Fruit fly (Drosophila melanogaster) whole organism, embryonic: ENCODE measurements around the gene VhaM9.7-c.
A peak's percentile ranks its signal among the peaks of the same experiment; 100 is the strongest.

Source experiments
- Bdp1 ChIP-seq: fragments of 200-800 bp; sonication (Bioruptor generic); optimal IDR thresholded peaks from 3 replicates; lab custom pipeline; 2016; ENCODE audit warnings: missing biosample characterization, missing genetic modification characterization
- C15 ChIP-seq: fragments of 200-800 bp; sonication (Bioruptor generic); IDR thresholded peaks from 3 replicates; pipeline ENCODE4 v1.3.6; 2022; ENCODE audit warnings: missing biosample characterization, missing genetic modification characterization
- CG10147 ChIP-seq: fragments of 200-800 bp; sonication (Bioruptor generic); optimal IDR thresholded peaks from 2 replicates; lab custom pipeline; 2019; ENCODE audit warnings: missing biosample characterization, mild to moderate bottlenecking, missing genetic modification characterization, moderate library complexity
- CG10366 ChIP-seq: fragments of 200-800 bp; sonication (Bioruptor generic); IDR thresholded peaks from 2 replicates; pipeline ENCODE4 v1.3.6; 2022; ENCODE audit warnings: missing biosample characterization, missing genetic modification characterization
- CG11695 ChIP-seq: fragments of 200-800 bp; sonication (Bioruptor generic); IDR thresholded peaks from 3 replicates; pipeline ENCODE4 v1.3.6; 2022; ENCODE audit warnings: missing biosample characterization, missing genetic modification characterization
- CG12071 ChIP-seq: fragments of 200-800 bp; sonication (Bioruptor generic); optimal IDR thresholded peaks from 3 replicates; lab custom pipeline; 2018; ENCODE audit warnings: missing biosample characterization, mild to moderate bottlenecking, missing genetic modification characterization
- CG13624 ChIP-seq: fragments of 200-800 bp; sonication (Bioruptor generic); optimal IDR thresholded peaks from 2 replicates; lab custom pipeline; 2016; ENCODE audit warnings: missing biosample characterization, missing genetic modification characterization
- CG15011 ChIP-seq: fragments of 200-800 bp; sonication (Bioruptor generic); optimal IDR thresholded peaks from 3 replicates; lab custom pipeline; 2018; ENCODE audit warnings: missing biosample characterization, mild to moderate bottlenecking, missing genetic modification characterization
- CG15269 ChIP-seq: fragments of 200-800 bp; sonication (Bioruptor generic); optimal IDR thresholded peaks from 2 replicates; lab custom pipeline; 2018; ENCODE audit warnings: missing biosample characterization, mild to moderate bottlenecking, missing genetic modification characterization, moderate library complexity
- CG15514 ChIP-seq: fragments of 200-800 bp; sonication (Bioruptor generic); optimal IDR thresholded peaks from 3 replicates; lab custom pipeline; 2017; ENCODE audit warnings: missing biosample characterization, missing genetic modification characterization, mild to moderate bottlenecking, moderate library complexity, missing genetic modification reagents
- CG18599 ChIP-seq: fragments of 200-800 bp; sonication (Bioruptor generic); optimal IDR thresholded peaks from 3 replicates; lab custom pipeline; 2017; ENCODE audit warnings: missing biosample characterization, missing genetic modification characterization, mild to moderate bottlenecking, moderate library complexity, missing genetic modification reagents
- CG2120 ChIP-seq: fragments of 200-800 bp; sonication (Bioruptor generic); optimal IDR thresholded peaks from 3 replicates; lab custom pipeline; 2016; ENCODE audit warnings: missing biosample characterization, missing genetic modification characterization
- CG30403 ChIP-seq: fragments of 200-800 bp; sonication (Bioruptor generic); optimal IDR thresholded peaks from 3 replicates; lab custom pipeline; 2016; ENCODE audit warnings: missing biosample characterization, missing genetic modification characterization
- CG31224 ChIP-seq: fragments of 200-800 bp; sonication (Bioruptor generic); IDR thresholded peaks from 2 replicates; pipeline ENCODE4 v1.3.6; 2022; ENCODE audit warnings: missing biosample characterization, missing genetic modification characterization
- CG3163 ChIP-seq: fragments of 200-800 bp; sonication (Bioruptor generic); optimal IDR thresholded peaks from 3 replicates; lab custom pipeline; 2016; ENCODE audit warnings: missing biosample characterization, missing genetic modification characterization
- CG32532 ChIP-seq: fragments of 200-800 bp; sonication (Bioruptor generic); IDR thresholded peaks from 2 replicates; pipeline ENCODE4 v1.3.6; 2022; ENCODE audit warnings: missing biosample characterization, missing genetic modification characterization
- CG3995 ChIP-seq: fragments of 200-800 bp; sonication (Bioruptor generic); optimal IDR thresholded peaks from 3 replicates; lab custom pipeline; 2016; ENCODE audit warnings: missing biosample characterization, missing genetic modification characterization
- CG42726 ChIP-seq: fragments of 200-800 bp; sonication (Bioruptor generic); IDR thresholded peaks from 2 replicates; pipeline ENCODE4 v1.3.6; 2022; ENCODE audit warnings: missing biosample characterization, missing genetic modification characterization; ENCODE audit not compliant: partially characterized antibody
- CG7372 ChIP-seq: fragments of 200-800 bp; sonication (Bioruptor generic); IDR thresholded peaks from 2 replicates; pipeline ENCODE4 v1.3.6; 2022; ENCODE audit warnings: missing biosample characterization, missing genetic modification characterization
- CG7786 ChIP-seq: fragments of 200-800 bp; sonication (Bioruptor generic); optimal IDR thresholded peaks from 2 replicates; lab custom pipeline; 2016; ENCODE audit warnings: missing biosample characterization, missing genetic modification characterization
- CG8924 ChIP-seq: fragments of 200-800 bp; optimal IDR thresholded peaks from 3 replicates; lab custom pipeline; 2019; ENCODE audit warnings: missing biosample characterization, mild to moderate bottlenecking, missing genetic modification characterization, moderate library complexity
- CG8944 ChIP-seq: fragments of 200-800 bp; sonication (Bioruptor generic); optimal IDR thresholded peaks from 3 replicates; lab custom pipeline; 2016; ENCODE audit warnings: missing biosample characterization, missing genetic modification characterization
- CG9437 ChIP-seq: fragments of 200-800 bp; sonication (Bioruptor generic); optimal IDR thresholded peaks from 2 replicates; lab custom pipeline; 2018; ENCODE audit warnings: missing biosample characterization, mild to moderate bottlenecking, missing genetic modification characterization
- Dad ChIP-seq: fragments of 200-800 bp; sonication (Bioruptor generic); optimal IDR thresholded peaks from 3 replicates; lab custom pipeline; 2016; ENCODE audit warnings: missing biosample characterization, missing genetic modification characterization
- Ets65A ChIP-seq: fragments of 200-800 bp; sonication (Bioruptor generic); peaks from one replicate; lab custom pipeline; 2016; ENCODE audit warnings: missing biosample characterization, missing genetic modification characterization
- Hey ChIP-seq: fragments of 200-800 bp; sonication (Bioruptor generic); optimal IDR thresholded peaks from 3 replicates; lab custom pipeline; 2018; ENCODE audit warnings: missing biosample characterization, mild to moderate bottlenecking, missing genetic modification characterization
- Hr3 ChIP-seq: fragments of 200-800 bp; sonication (Bioruptor generic); optimal IDR thresholded peaks from 3 replicates; lab custom pipeline; 2016; ENCODE audit warnings: missing biosample characterization, missing genetic modification characterization
- PHDP ChIP-seq: fragments of 200-800 bp; sonication (Bioruptor generic); optimal IDR thresholded peaks from 3 replicates; lab custom pipeline; 2018; ENCODE audit warnings: missing biosample characterization, mild to moderate bottlenecking, missing genetic modification characterization, moderate library complexity
- Pdp1 ChIP-seq, 2 experiments: fragments of 200-800 bp; sonication (Bioruptor generic); optimal IDR thresholded peaks; 3 replicates each; lab custom pipeline; 2016; ENCODE audit warnings: missing biosample characterization in 2 of 2, missing genetic modification characterization in 2 of 2, mild to moderate bottlenecking in 1 of 2, moderate library complexity in 1 of 2
- Sox100B ChIP-seq: fragments of 200-800 bp; sonication (Bioruptor generic); optimal IDR thresholded peaks from 3 replicates; lab custom pipeline; 2018; ENCODE audit warnings: missing biosample characterization, mild to moderate bottlenecking, missing genetic modification characterization
- Sry-β ChIP-seq: fragments of 200-800 bp; sonication (Bioruptor generic); optimal IDR thresholded peaks from 2 replicates; lab custom pipeline; 2018; ENCODE audit warnings: missing biosample characterization, mild to moderate bottlenecking, missing genetic modification characterization, moderate library complexity
- Tbp ChIP-seq: fragments of >200 bp; optimal IDR thresholded peaks from 2 replicates; lab custom pipeline; 2018; ENCODE audit warnings: missing biosample characterization, missing genetic modification characterization
- Trl ChIP-seq, 3 experiments: fragments of >200 bp in 2 of 3; fragments of 200-800 bp in 1 of 3; sonication (Bioruptor generic) in 1 of 3; optimal IDR thresholded peaks; 2 replicates in 1 of 3; 3 replicates in 2 of 3; lab custom pipeline; 2016 to 2017; ENCODE audit warnings: missing biosample characterization in 1 of 3, missing genetic modification characterization in 1 of 3
- btn ChIP-seq: fragments of 200-800 bp; sonication (Bioruptor generic); optimal IDR thresholded peaks from 2 replicates; lab custom pipeline; 2016; ENCODE audit warnings: missing biosample characterization, missing genetic modification characterization
- crp ChIP-seq, 2 experiments: fragments of 200-800 bp; sonication (Bioruptor generic); optimal IDR thresholded peaks; 2 replicates in 1 of 2; 3 replicates in 1 of 2; lab custom pipeline; 2017; ENCODE audit warnings: missing biosample characterization in 2 of 2, missing genetic modification characterization in 2 of 2, mild to moderate bottlenecking in 1 of 2, moderate library complexity in 1 of 2
- dan ChIP-seq: fragments of 200-800 bp; sonication (Bioruptor generic); IDR thresholded peaks from 2 replicates; pipeline ENCODE4 v1.3.6; 2022; ENCODE audit warnings: missing biosample characterization, missing genetic modification characterization
- ewg ChIP-seq: fragments of 200-800 bp; sonication (Bioruptor generic); optimal IDR thresholded peaks from 3 replicates; lab custom pipeline; 2017; ENCODE audit warnings: mild to moderate bottlenecking, missing biosample characterization, missing genetic modification reagents, missing genetic modification characterization
- eyg ChIP-seq: fragments of 200-800 bp; sonication (Bioruptor generic); optimal IDR thresholded peaks from 3 replicates; lab custom pipeline; 2016; ENCODE audit warnings: missing biosample characterization, missing genetic modification characterization
- gsb ChIP-seq: fragments of 200-800 bp; sonication (Bioruptor generic); IDR thresholded peaks from 2 replicates; pipeline ENCODE4 v1.3.6; 2022; ENCODE audit warnings: missing biosample characterization, missing genetic modification characterization
- ham ChIP-seq: fragments of 200-800 bp; sonication (Bioruptor generic); IDR thresholded peaks from 2 replicates; pipeline ENCODE4 v1.3.6; 2022; ENCODE audit warnings: missing biosample characterization, missing genetic modification characterization
- mirr ChIP-seq: fragments of 200-800 bp; sonication (Bioruptor generic); optimal IDR thresholded peaks from 3 replicates; lab custom pipeline; 2018; ENCODE audit warnings: missing biosample characterization, mild to moderate bottlenecking, missing genetic modification characterization
- row ChIP-seq: fragments of 200-800 bp; sonication (Bioruptor generic); IDR thresholded peaks from 3 replicates; pipeline ENCODE4 v1.3.6; 2022; ENCODE audit warnings: missing biosample characterization, missing genetic modification characterization
- run ChIP-seq: fragments of 200-800 bp; sonication (Bioruptor generic); optimal IDR thresholded peaks from 3 replicates; lab custom pipeline; 2018; ENCODE audit warnings: missing biosample characterization, mild to moderate bottlenecking, missing genetic modification characterization
- schlank ChIP-seq: fragments of 200-800 bp; sonication (Bioruptor generic); optimal IDR thresholded peaks from 2 replicates; lab custom pipeline; 2018; ENCODE audit warnings: missing biosample characterization, mild to moderate bottlenecking, missing genetic modification characterization
- tna ChIP-seq: fragments of 200-800 bp; sonication (Bioruptor generic); IDR thresholded peaks from 2 replicates; pipeline ENCODE4 v1.3.6; 2022; ENCODE audit warnings: missing biosample characterization, missing genetic modification characterization; ENCODE audit not compliant: partially characterized antibody

Gene VhaM9.7-c

DNA sequence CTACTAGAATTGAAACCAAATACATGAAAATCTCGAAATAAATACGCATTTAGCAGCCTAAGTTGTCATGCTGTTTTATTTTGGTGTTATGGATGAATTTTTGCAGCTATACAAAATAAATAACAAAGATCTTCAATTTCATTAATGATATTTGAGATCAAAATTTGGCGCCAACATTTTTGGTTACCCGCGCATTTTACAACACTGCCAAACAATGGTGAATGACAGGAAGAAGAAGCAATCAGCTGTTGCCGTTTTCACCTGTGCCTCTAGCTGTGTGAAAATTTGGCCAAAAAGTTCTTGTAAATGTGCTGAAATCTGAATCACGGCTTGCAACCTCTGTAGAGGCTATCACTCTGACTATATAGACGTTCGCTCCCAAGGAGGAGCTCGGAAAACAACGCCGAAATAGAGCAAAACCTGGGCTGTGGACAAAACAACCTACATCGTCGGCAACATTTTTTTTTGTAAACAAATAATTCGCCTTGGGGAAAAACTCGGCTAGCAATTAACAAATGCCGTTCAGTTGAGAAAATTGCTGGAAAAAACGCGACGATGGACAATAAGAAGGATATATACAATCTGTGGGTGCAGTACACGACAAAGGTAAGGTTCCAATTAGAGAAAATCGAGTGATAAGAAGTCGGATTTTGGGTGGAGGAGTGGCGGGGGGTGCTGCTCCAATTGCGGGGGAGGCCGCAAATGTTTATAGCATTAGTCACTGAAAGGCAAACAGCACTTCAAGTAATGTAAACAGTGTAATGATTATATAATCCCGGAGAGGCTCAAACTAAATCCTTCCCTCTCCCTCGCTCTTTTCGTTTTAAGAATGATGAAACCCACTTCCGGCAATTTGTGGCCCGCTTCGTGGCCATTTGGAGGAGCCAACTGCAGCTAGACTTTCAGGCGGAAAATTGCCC is 7.3 kb upstream of the VhaM9.7-c start, which contains the start of gene CG43367 (continued):
- no peak for TF ChIP-seq C15 (GFP tag; lab: Robert Waterston, UW)
- no peak for TF ChIP-seq Sox100B
- no peak for TF ChIP-seq schlank (tag; lab: Kevin White, UChicago)
- TF ChIP-seq dan, result no peak
- TF ChIP-seq CG30403 (GFP tag; lab: Kevin White, UChicago), result no peak
- TF ChIP-seq CG15011, result no peak
- no peak for TF ChIP-seq Hr3 (GFP tag; lab: Kevin White, UChicago)
- no peak for TF ChIP-seq CG9437 (GFP tag; lab: Kevin White, UChicago)
- TF ChIP-seq Bdp1 (GFP tag; lab: Kevin White, UChicago), result no peak
- no peak for TF ChIP-seq CG15269 (tag; lab: Kevin White, UChicago)
- no peak for TF ChIP-seq PHDP (tag; lab: Kevin White, UChicago)
- no peak for TF ChIP-seq CG31224 (GFP tag; lab: Robert Waterston, UW)
- no peak for TF ChIP-seq Hey (tag; lab: Kevin White, UChicago)
- TF ChIP-seq Dad, result no peak
- no peak for TF ChIP-seq mirr (GFP tag; lab: Kevin White, UChicago)
- TF ChIP-seq CG8924 (tag; lab: Kevin White, UChicago), result no peak
- no peak for TF ChIP-seq eyg
- TF ChIP-seq CG7372 (GFP tag; lab: Robert Waterston, UW), result no peak
- no peak for TF ChIP-seq Trl (optimal IDR thresholded peaks at IDR 0.05; lab: Kevin White, UChicago)
- no peak for TF ChIP-seq Trl (GFP tag; optimal IDR thresholded peaks at IDR 0.05; lab: Kevin White, UChicago)
- TF ChIP-seq CG3163 (GFP tag; lab: Kevin White, UChicago), result no peak
- no peak for TF ChIP-seq CG10366
- TF ChIP-seq CG42726 (GFP tag; lab: Robert Waterston, UW), result 0 out of 2 replicates have a peak, but pooled peaks have one; percentile 29
- no peak for TF ChIP-seq tna (GFP tag; lab: Robert Waterston, UW)
- TF ChIP-seq CG8944 (GFP tag; lab: Kevin White, UChicago), result no peak
- TF ChIP-seq CG32532 (GFP tag; lab: Robert Waterston, UW), result peak; percentile 32; the same call in 1 of the 2 replicates
- TF ChIP-seq run (tag; lab: Kevin White, UChicago), result no peak
- TF ChIP-seq CG7786 (GFP tag; lab: Kevin White, UChicago), result no peak
- TF ChIP-seq ham (GFP tag; lab: Robert Waterston, UW), result no peak
- TF ChIP-seq CG12071 (GFP tag; lab: Kevin White, UChicago), result no peak

dm6 chr3L:4187930-4188523 is 1.4 kb upstream of the VhaM9.7-c start, which contains the start of the genes Teh2 and tipE:
Gene Teh2 (minus strand): TSS chr3L:4188023.
Gene tipE (plus strand): TSS chr3L:4188499.
- TF ChIP-seq CG2120 (GFP tag; lab: Kevin White, UChicago) (peak; percentile 18), CG9437 (GFP tag; lab: Kevin White, UChicago) (peak; percentile 23), Tbp (no peak), gsb (GFP tag; lab: Robert Waterston, UW) (no peak), CG3995 (GFP tag; lab: Kevin White, UChicago) (peak; percentile 3), Ets65A (GFP tag; lab: Kevin White, UChicago) (peak; percentile 61), crp (GFP tag; optimal IDR thresholded peaks at IDR 0.05; lab: Kevin White, UChicago) (no peak), CG15514 (GFP tag; lab: Kevin White, UChicago) (peak; percentile 5), ewg (GFP tag; lab: Kevin White, UChicago) (peak; percentile 89), Trl (optimal IDR thresholded peaks at IDR 0.05; lab: Kevin White, UChicago) (peak; percentile 3 to 18), Trl (GFP tag; optimal IDR thresholded peaks at IDR 0.05; lab: Kevin White, UChicago) (no peak), btn (GFP tag; lab: Kevin White, UChicago) (no peak), row (peak; percentile 58), Sry-β (GFP tag; lab: Kevin White, UChicago) (peak; percentile 86), Pdp1 (GFP tag; optimal IDR thresholded peaks at IDR 0.05; lab: Kevin White, UChicago) (peak in 1 of 2 experiments; percentile 50), CG10147 (GFP tag; lab: Kevin White, UChicago) (no peak), CG18599 (GFP tag; lab: Kevin White, UChicago) (peak; percentile 16), CG11695 (GFP tag; lab: Robert Waterston, UW) (no peak), CG13624 (GFP tag; lab: Kevin White, UChicago) (no peak)
